Worm (Caenorhabditis elegans) whole organism, L3 larva: Measurements from ENCODE around the gene enri-1.

Source experiments
- R02D3.7 ChIP-seq: fragments of 150-350 bp; optimal IDR thresholded peaks from 2 replicates; lab custom pipeline; 2014; ENCODE audit warnings: missing biosample characterization, missing genetic modification characterization
- ZK546.5 ChIP-seq: sonication (generic microtip); optimal IDR thresholded peaks from 2 replicates; lab custom pipeline; 2017; ENCODE audit warnings: missing biosample characterization, missing genetic modification characterization
- ceh-28 ChIP-seq: fragments of 150-350 bp; optimal IDR thresholded peaks from 2 replicates; lab custom pipeline; 2014; ENCODE audit warnings: missing biosample characterization, missing genetic modification reagents, missing genetic modification characterization
- nfya-1 ChIP-seq: sonication (generic microtip); optimal IDR thresholded peaks from 2 replicates; lab custom pipeline; 2017; ENCODE audit warnings: missing genetic modification characterization, mild to moderate bottlenecking, missing compliant biosample characterization, antibody characterized with exemption, moderate library complexity; ENCODE audit not compliant: insufficient read depth
- nhr-11 ChIP-seq: fragments of 150-350 bp; optimal IDR thresholded peaks from 2 replicates; lab custom pipeline; 2014; ENCODE audit warnings: missing biosample characterization, missing genetic modification characterization
- nhr-67 ChIP-seq: fragments of 150-350 bp; optimal IDR thresholded peaks from 2 replicates; lab custom pipeline; 2014; ENCODE audit warnings: missing biosample characterization, missing genetic modification characterization
- nhr-76 ChIP-seq: fragments of 150-350 bp; sonication (generic microtip); optimal IDR thresholded peaks from 5 replicates; lab custom pipeline; 2014; ENCODE audit warnings: missing biosample characterization, missing genetic modification characterization
- unc-39 ChIP-seq: sonication (generic microtip); optimal IDR thresholded peaks from 4 replicates; lab custom pipeline; 2017; ENCODE audit warnings: missing biosample characterization, missing genetic modification characterization
- ztf-11 ChIP-seq: fragments of 150-350 bp; optimal IDR thresholded peaks from 2 replicates; lab custom pipeline; 2014; ENCODE audit warnings: missing biosample characterization, missing genetic modification characterization

- TF ChIP-seq nhr-11 (tag; lab: Kevin White, UChicago) (no peak), nhr-67 (tag; lab: Kevin White, UChicago) (no peak), ztf-11 (tag; lab: Kevin White, UChicago) (no peak), ZK546.5 (tag; lab: Kevin White, UChicago) (no peak), ceh-28 (no peak), nfya-1 (tag; lab: Kevin White, UChicago) (no peak), R02D3.7 (tag; lab: Kevin White, UChicago) (no peak), nhr-76 (tag; lab: Kevin White, UChicago) (no peak), unc-39 (tag; lab: Kevin White, UChicago) (no peak)
Observed at ce11 chrII:2366623-2367365, 25.4 kb upstream of the enri-1 start, which contains the start of the genes F43C11.12 and F16G10.5.
